Fruit fly (Drosophila melanogaster) whole organism, embryonic: ENCODE data around the gene Ask1.

Source experiments
- Asciz ChIP-seq: fragments of 200-800 bp; sonication (Bioruptor generic); optimal IDR thresholded peaks from 2 replicates; lab custom pipeline; 2017; ENCODE audit warnings: missing biosample characterization, mild to moderate bottlenecking, missing genetic modification characterization, missing genetic modification reagents
- Atf3 ChIP-seq: fragments of 200-800 bp; sonication (Bioruptor generic); optimal IDR thresholded peaks from 3 replicates; lab custom pipeline; 2016; ENCODE audit warnings: missing biosample characterization, missing genetic modification characterization
- B-H2 ChIP-seq: fragments of 200-800 bp; sonication (Bioruptor generic); optimal IDR thresholded peaks from 2 replicates; lab custom pipeline; 2018; ENCODE audit warnings: missing biosample characterization, mild to moderate bottlenecking, missing genetic modification characterization
- C15 ChIP-seq: fragments of 200-800 bp; sonication (Bioruptor generic); IDR thresholded peaks from 3 replicates; pipeline ENCODE4 v1.3.6; 2022; ENCODE audit warnings: missing biosample characterization, missing genetic modification characterization
- CG11560 ChIP-seq: fragments of 200-800 bp; sonication (Bioruptor generic); IDR thresholded peaks from 3 replicates; pipeline ENCODE4 v1.3.6; 2022; ENCODE audit warnings: missing biosample characterization, missing genetic modification characterization
- CG12236 ChIP-seq: fragments of 200-800 bp; sonication (Bioruptor generic); optimal IDR thresholded peaks from 2 replicates; lab custom pipeline; 2016; ENCODE audit warnings: missing biosample characterization, missing genetic modification characterization
- CG14860 ChIP-seq: fragments of 200-800 bp; sonication (Bioruptor generic); IDR thresholded peaks from 3 replicates; pipeline ENCODE4 v1.3.6; 2022; ENCODE audit warnings: missing biosample characterization, missing genetic modification characterization; ENCODE audit not compliant: partially characterized antibody
- CG1602 ChIP-seq: fragments of 200-800 bp; sonication (Bioruptor generic); optimal IDR thresholded peaks from 3 replicates; lab custom pipeline; 2016; ENCODE audit warnings: missing biosample characterization, missing genetic modification characterization
- CG16779 ChIP-seq: fragments of 200-800 bp; sonication (Bioruptor generic); IDR thresholded peaks from 2 replicates; pipeline ENCODE4 v1.3.6; 2022; ENCODE audit warnings: missing biosample characterization, missing genetic modification characterization
- CG16815 ChIP-seq: fragments of 200-800 bp; sonication (Bioruptor generic); optimal IDR thresholded peaks from 3 replicates; lab custom pipeline; 2017; ENCODE audit warnings: missing biosample characterization, mild to moderate bottlenecking, missing genetic modification characterization
- CG17359 ChIP-seq: fragments of 200-800 bp; sonication (Bioruptor generic); optimal IDR thresholded peaks from 3 replicates; lab custom pipeline; 2018; ENCODE audit warnings: missing biosample characterization, mild to moderate bottlenecking, missing genetic modification characterization, moderate library complexity
- CG17361 ChIP-seq: fragments of 200-800 bp; sonication (Bioruptor generic); IDR thresholded peaks from 3 replicates; pipeline ENCODE4 v1.3.6; 2022; ENCODE audit warnings: missing biosample characterization, missing genetic modification characterization
- CG17912 ChIP-seq: fragments of 200-800 bp; sonication (Bioruptor generic); optimal IDR thresholded peaks from 2 replicates; lab custom pipeline; 2018; ENCODE audit warnings: missing biosample characterization, mild to moderate bottlenecking, missing genetic modification characterization
- CG2199 ChIP-seq: fragments of 200-800 bp; sonication (Bioruptor generic); IDR thresholded peaks from 3 replicates; pipeline ENCODE4 v1.3.6; 2022; ENCODE audit warnings: missing biosample characterization, missing genetic modification characterization
- CG30020 ChIP-seq: fragments of 200-800 bp; optimal IDR thresholded peaks from 2 replicates; lab custom pipeline; 2019; ENCODE audit warnings: missing biosample characterization, mild to moderate bottlenecking, missing genetic modification characterization, moderate library complexity
- CG30403 ChIP-seq: fragments of 200-800 bp; sonication (Bioruptor generic); optimal IDR thresholded peaks from 3 replicates; lab custom pipeline; 2016; ENCODE audit warnings: missing biosample characterization, missing genetic modification characterization
- CG43689 ChIP-seq: fragments of 200-800 bp; sonication (Bioruptor generic); IDR thresholded peaks from 2 replicates; pipeline ENCODE4 v1.3.6; 2022; ENCODE audit warnings: missing biosample characterization, missing genetic modification characterization
- CG6791 ChIP-seq: fragments of 200-800 bp; sonication (Bioruptor generic); IDR thresholded peaks from 3 replicates; pipeline ENCODE4 v1.3.6; 2022; ENCODE audit warnings: missing biosample characterization, missing genetic modification characterization; ENCODE audit not compliant: partially characterized antibody
- CG6854 ChIP-seq: fragments of 200-800 bp; sonication (Bioruptor generic); optimal IDR thresholded peaks from 3 replicates; lab custom pipeline; 2017; ENCODE audit warnings: missing biosample characterization, mild to moderate bottlenecking, missing genetic modification characterization
- CG7839 ChIP-seq: fragments of 200-800 bp; sonication (Bioruptor generic); optimal IDR thresholded peaks from 3 replicates; lab custom pipeline; 2018; ENCODE audit warnings: missing biosample characterization, mild to moderate bottlenecking, missing genetic modification characterization, moderate library complexity
- CG9609 ChIP-seq: fragments of 200-800 bp; sonication (Bioruptor generic); optimal IDR thresholded peaks from 3 replicates; lab custom pipeline; 2016; ENCODE audit warnings: missing biosample characterization, missing genetic modification characterization
- CG9817 ChIP-seq: fragments of 200-800 bp; sonication (Bioruptor generic); optimal IDR thresholded peaks from 2 replicates; lab custom pipeline; 2018; ENCODE audit warnings: missing biosample characterization, mild to moderate bottlenecking, missing genetic modification characterization, moderate library complexity
- CoRest ChIP-seq: fragments of 200-800 bp; sonication (Bioruptor generic); optimal IDR thresholded peaks from 3 replicates; lab custom pipeline; 2018; ENCODE audit warnings: missing biosample characterization, mild to moderate bottlenecking, missing genetic modification characterization, moderate library complexity
- D19B ChIP-seq: fragments of 200-800 bp; sonication (Bioruptor generic); optimal IDR thresholded peaks from 2 replicates; lab custom pipeline; 2017; ENCODE audit warnings: missing biosample characterization, mild to moderate bottlenecking, missing genetic modification characterization
- GATAe ChIP-seq: fragments of 200-800 bp; sonication (Bioruptor generic); conservative IDR thresholded peaks from 2 replicates; pipeline ENCODE4 v1.3.6; 2022; ENCODE audit warnings: missing biosample characterization, missing genetic modification characterization
- Hey ChIP-seq: fragments of 200-800 bp; sonication (Bioruptor generic); optimal IDR thresholded peaks from 3 replicates; lab custom pipeline; 2018; ENCODE audit warnings: missing biosample characterization, mild to moderate bottlenecking, missing genetic modification characterization
- Mad ChIP-seq: fragments of 200-800 bp; sonication (Bioruptor generic); optimal IDR thresholded peaks from 2 replicates; lab custom pipeline; 2016; ENCODE audit warnings: missing biosample characterization, missing genetic modification characterization
- Mes4 ChIP-seq: fragments of 200-800 bp; sonication (Bioruptor generic); optimal IDR thresholded peaks from 2 replicates; lab custom pipeline; 2016; ENCODE audit warnings: missing biosample characterization, missing genetic modification characterization
- Nf-YC ChIP-seq: fragments of 200-800 bp; optimal IDR thresholded peaks from 3 replicates; lab custom pipeline; 2019; ENCODE audit warnings: missing biosample characterization, mild to moderate bottlenecking, missing genetic modification characterization, moderate library complexity
- Optix ChIP-seq: fragments of 200-800 bp; sonication (Bioruptor generic); IDR thresholded peaks from 3 replicates; pipeline ENCODE4 v1.3.6; 2022; ENCODE audit warnings: missing biosample characterization, missing genetic modification characterization
- Poxn ChIP-seq: fragments of 200-800 bp; sonication (Bioruptor generic); IDR thresholded peaks from 2 replicates; pipeline ENCODE4 v1.3.6; 2022; ENCODE audit warnings: missing biosample characterization, missing genetic modification characterization
- Rfx ChIP-seq: fragments of 200-800 bp; sonication (Bioruptor generic); IDR thresholded peaks from 2 replicates; pipeline ENCODE4 v1.3.6; 2022; ENCODE audit warnings: missing biosample characterization, missing genetic modification characterization
- Six4 ChIP-seq: fragments of 200-800 bp; sonication (Bioruptor generic); optimal IDR thresholded peaks from 2 replicates; lab custom pipeline; 2016; ENCODE audit warnings: missing biosample characterization, missing genetic modification characterization
- Usf ChIP-seq: fragments of 200-800 bp; sonication (Bioruptor generic); optimal IDR thresholded peaks from 2 replicates; lab custom pipeline; 2017; ENCODE audit warnings: missing genotype, missing biosample characterization, missing genetic modification characterization
- bowl ChIP-seq: fragments of 200-800 bp; sonication (Bioruptor generic); IDR thresholded peaks from 2 replicates; pipeline ENCODE4 v1.3.6; 2022; ENCODE audit warnings: missing biosample characterization, missing genetic modification characterization
- cato ChIP-seq: fragments of 200-800 bp; sonication (Bioruptor generic); optimal IDR thresholded peaks from 2 replicates; lab custom pipeline; 2016; ENCODE audit warnings: missing biosample characterization, missing genetic modification characterization, borderline replicate concordance
- gce ChIP-seq: fragments of 200-800 bp; sonication (Bioruptor generic); IDR thresholded peaks from 3 replicates; pipeline ENCODE4 v1.3.6; 2022; ENCODE audit warnings: missing biosample characterization, missing genetic modification characterization
- gfzf ChIP-seq: fragments of 200-800 bp; sonication (Bioruptor generic); optimal IDR thresholded peaks from 2 replicates; lab custom pipeline; 2016; ENCODE audit warnings: missing biosample characterization, mild to moderate bottlenecking, missing genetic modification characterization, moderate library complexity
- kay ChIP-seq: fragments of 200-800 bp; sonication (Bioruptor generic); optimal IDR thresholded peaks from 2 replicates; lab custom pipeline; 2016; ENCODE audit warnings: missing biosample characterization, missing genetic modification characterization
- kni ChIP-seq: fragments of 200-800 bp; sonication (Bioruptor generic); optimal IDR thresholded peaks from 3 replicates; lab custom pipeline; 2017; ENCODE audit warnings: mild to moderate bottlenecking, missing biosample characterization, missing genetic modification reagents, missing genetic modification characterization
- knrl ChIP-seq: fragments of 200-800 bp; sonication (Bioruptor generic); IDR thresholded peaks from 3 replicates; pipeline ENCODE4 v1.3.6; 2022; ENCODE audit warnings: missing biosample characterization, missing genetic modification characterization; ENCODE audit not compliant: partially characterized antibody
- mld ChIP-seq: fragments of 200-800 bp; sonication (Bioruptor generic); IDR thresholded peaks from 3 replicates; pipeline ENCODE4 v1.3.6; 2022; ENCODE audit warnings: missing biosample characterization, missing genetic modification characterization; ENCODE audit not compliant: partially characterized antibody
- nau ChIP-seq: fragments of 200-800 bp; sonication (Bioruptor generic); optimal IDR thresholded peaks from 3 replicates; lab custom pipeline; 2017; ENCODE audit warnings: missing biosample characterization, mild to moderate bottlenecking, missing genetic modification characterization, missing genetic modification reagents
- pho ChIP-seq: fragments of 200-800 bp; sonication (Bioruptor generic); optimal IDR thresholded peaks from 2 replicates; lab custom pipeline; 2016; ENCODE audit warnings: missing biosample characterization, missing genetic modification characterization
- phol ChIP-seq: fragments of 200-800 bp; sonication (Bioruptor generic); optimal IDR thresholded peaks from 3 replicates; lab custom pipeline; 2018; ENCODE audit warnings: missing biosample characterization, mild to moderate bottlenecking, missing genetic modification characterization, moderate library complexity
- ro ChIP-seq: fragments of 200-800 bp; sonication (Bioruptor generic); IDR thresholded peaks from 2 replicates; pipeline ENCODE4 v1.3.6; 2022; ENCODE audit warnings: missing biosample characterization, missing genetic modification characterization
- sd ChIP-seq: fragments of 200-800 bp; sonication (Bioruptor generic); optimal IDR thresholded peaks from 3 replicates; lab custom pipeline; 2018; ENCODE audit warnings: missing biosample characterization, mild to moderate bottlenecking, missing genetic modification characterization, moderate library complexity
- sens ChIP-seq: fragments of 200-800 bp; sonication (Bioruptor generic); peaks from one replicate; lab custom pipeline; 2016; ENCODE audit warnings: missing biosample characterization, missing genetic modification characterization
- sqz ChIP-seq: fragments of 200-800 bp; sonication (Bioruptor generic); optimal IDR thresholded peaks from 3 replicates; lab custom pipeline; 2018; ENCODE audit warnings: missing biosample characterization, mild to moderate bottlenecking, missing genetic modification characterization
- ssp ChIP-seq: fragments of 200-800 bp; sonication (Bioruptor generic); IDR thresholded peaks from 2 replicates; pipeline ENCODE4 v1.3.6; 2022; ENCODE audit warnings: missing biosample characterization, missing genetic modification characterization
- wor ChIP-seq: fragments of 200-800 bp; sonication (Bioruptor generic); IDR thresholded peaks from 2 replicates; pipeline ENCODE4 v1.3.6; 2022; ENCODE audit warnings: missing biosample characterization, missing genetic modification characterization

The Ask1 gene

DNA sequence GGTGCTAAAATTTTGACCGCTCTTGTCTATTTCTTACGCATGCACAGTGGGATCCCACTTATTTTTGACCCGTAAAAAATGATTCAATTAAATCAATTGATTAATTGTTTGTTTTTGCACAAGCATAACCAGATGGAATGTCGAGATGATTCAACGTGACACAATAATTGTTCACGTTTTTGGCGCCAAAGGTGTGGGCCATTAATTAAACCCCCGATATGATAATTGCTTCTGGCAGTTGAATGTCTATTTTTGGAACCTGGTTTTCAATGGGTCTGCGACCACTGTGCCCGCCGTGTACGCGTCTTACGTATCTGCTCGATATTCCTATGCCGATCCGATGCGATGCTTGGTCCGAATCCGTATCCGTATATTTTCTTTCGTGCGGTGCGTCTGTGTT is 12.5 kb downstream of the Ask1 start (continued):
- TF ChIP-seq nau: no peak
- peak; percentile 47; the same call in 1 of the 3 replicates for TF ChIP-seq CG14860 (GFP tag; lab: Robert Waterston, UW)
- no peak for TF ChIP-seq sqz
- TF ChIP-seq CG6791 (GFP tag; lab: Robert Waterston, UW): no peak
- peak; percentile 71 for TF ChIP-seq CG9609 (GFP tag; lab: Kevin White, UChicago)
- no peak for TF ChIP-seq mld (GFP tag; lab: Robert Waterston, UW)
- peak; percentile 32 for TF ChIP-seq B-H2
- TF ChIP-seq CG17912 (GFP tag; lab: Kevin White, UChicago): peak; percentile 14
- no peak for TF ChIP-seq CG16779
- TF ChIP-seq Optix (GFP tag; lab: Robert Waterston, UW): peak; percentile 71
- TF ChIP-seq gce (GFP tag; lab: Robert Waterston, UW): peak; percentile 69; the same call in 2 of the 3 replicates
- peak; percentile 72 for TF ChIP-seq CG9817 (tag; lab: Kevin White, UChicago)
- TF ChIP-seq D19B (GFP tag; lab: Kevin White, UChicago): peak; percentile 14
- peak; percentile 45 for TF ChIP-seq CG1602 (GFP tag; lab: Kevin White, UChicago)
- peak; percentile 55; the same call in 2 of the 3 replicates for TF ChIP-seq knrl (GFP tag; lab: Robert Waterston, UW)
- TF ChIP-seq C15 (GFP tag; lab: Robert Waterston, UW): no peak
- peak; percentile 57 for TF ChIP-seq ssp (GFP tag; lab: Robert Waterston, UW)
- peak; percentile 96 for TF ChIP-seq sens (GFP tag; lab: Kevin White, UChicago)
- TF ChIP-seq CG16815 (GFP tag; lab: Kevin White, UChicago): peak; percentile 50
- TF ChIP-seq wor: 0 out of 2 replicates have a peak, but pooled peaks have one; percentile 20
- TF ChIP-seq kay: peak; percentile 17
- peak; percentile 28 for TF ChIP-seq Usf (GFP tag; lab: Kevin White, UChicago)
- TF ChIP-seq CG17359 (tag; lab: Kevin White, UChicago): peak; percentile 69
- peak; percentile 53 for TF ChIP-seq Nf-YC
- peak; percentile 44 for TF ChIP-seq CG6854 (GFP tag; lab: Kevin White, UChicago)
- TF ChIP-seq CG11560 (tag; lab: Robert Waterston, UW): peak; percentile 55; the same call in 2 of the 3 replicates
- TF ChIP-seq CoRest (tag; lab: Kevin White, UChicago): peak; percentile 71
- TF ChIP-seq CG17361 (GFP tag; lab: Robert Waterston, UW): peak; percentile 84
- peak; percentile 63 for TF ChIP-seq Asciz (GFP tag; lab: Kevin White, UChicago)
- peak; percentile 66 for TF ChIP-seq CG30403
- peak; percentile 36 for TF ChIP-seq cato
- no peak for TF ChIP-seq CG30020 (tag; lab: Kevin White, UChicago)
- TF ChIP-seq kni: no peak
- TF ChIP-seq Hey (tag; lab: Kevin White, UChicago): no peak
- TF ChIP-seq Mes4 (GFP tag; lab: Kevin White, UChicago): no peak
- TF ChIP-seq bowl (GFP tag; lab: Robert Waterston, UW): no peak
- peak; percentile 76 for TF ChIP-seq phol (tag; lab: Kevin White, UChicago)
- TF ChIP-seq sd (tag; lab: Kevin White, UChicago): peak; percentile 46
- TF ChIP-seq GATAe (GFP tag; lab: Robert Waterston, UW): 0 out of 2 replicates have a peak, but pooled peaks have one; percentile 27
- TF ChIP-seq pho (GFP tag; lab: Kevin White, UChicago): peak; percentile 14
- no peak for TF ChIP-seq gfzf (GFP tag; lab: Kevin White, UChicago)
- peak; percentile 32 for TF ChIP-seq Atf3
- TF ChIP-seq CG12236 (GFP tag; lab: Kevin White, UChicago): peak; percentile 45
- TF ChIP-seq Rfx (GFP tag; lab: Robert Waterston, UW): peak; percentile 85
- TF ChIP-seq ro (GFP tag; lab: Robert Waterston, UW): peak; percentile 32; the same call in 1 of the 2 replicates
- TF ChIP-seq CG2199 (GFP tag; lab: Robert Waterston, UW): peak; percentile 71; the same call in 1 of the 3 replicates
- TF ChIP-seq CG43689 (GFP tag; lab: Robert Waterston, UW): peak; percentile 51
- TF ChIP-seq Poxn (GFP tag; lab: Robert Waterston, UW): 0 out of 2 replicates have a peak, but pooled peaks have one; percentile 14
- TF ChIP-seq Six4 (GFP tag; lab: Kevin White, UChicago): peak; percentile 72
- peak; percentile 82 for TF ChIP-seq CG7839
- peak; percentile 29 for TF ChIP-seq Mad (GFP tag; lab: Kevin White, UChicago)
